Worm (Caenorhabditis elegans): Measurements from ENCODE around the gene K02D10.4.

Gene K02D10.4

DNA sequence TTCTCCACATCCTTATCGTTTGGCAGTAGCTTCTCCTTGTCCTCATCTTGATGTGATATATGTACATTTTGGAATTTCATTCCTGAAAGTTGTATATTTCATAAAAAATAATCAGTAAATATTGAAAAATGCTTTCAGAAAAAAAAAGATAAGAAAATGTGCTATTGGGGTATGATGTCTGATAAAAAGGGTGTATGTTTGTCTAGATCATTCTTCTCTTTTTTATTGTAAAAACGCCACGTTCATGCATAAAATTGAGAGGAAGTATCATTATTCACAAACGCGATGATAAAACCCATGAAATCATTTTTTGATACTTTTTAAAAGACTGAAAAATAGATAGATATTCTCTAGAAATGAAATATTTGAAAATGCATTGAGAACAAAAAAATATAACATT lies 31.2 kb downstream of the K02D10.4 start:
- no peak for TF ChIP-seq ceh-63 (GFP tag; optimal IDR thresholded peaks at IDR 0.05)
- TF ChIP-seq rnt-1 (tag; optimal IDR thresholded peaks at IDR 0.05), result no peak
- no peak for TF ChIP-seq fkh-8 (tag; optimal IDR thresholded peaks at IDR 0.05)
- TF ChIP-seq lin-14 (GFP tag; optimal IDR thresholded peaks at IDR 0.05), result peak; percentile 18
- no peak for TF ChIP-seq dpl-1 (GFP tag; optimal IDR thresholded peaks at IDR 0.05)
- peak; percentile 28 for TF ChIP-seq jun-1 (tag; optimal IDR thresholded peaks at IDR 0.05)
- TF ChIP-seq zip-4 (GFP tag; optimal IDR thresholded peaks at IDR 0.05), result no peak
- no peak for TF ChIP-seq C16A3.4 (tag; optimal IDR thresholded peaks at IDR 0.05)
- TF ChIP-seq irx-1 (tag; optimal IDR thresholded peaks at IDR 0.05), result no peak
- no peak for TF ChIP-seq nhr-71 (tag; optimal IDR thresholded peaks at IDR 0.05)
- TF ChIP-seq pag-3 (tag; optimal IDR thresholded peaks at IDR 0.05; ENCODE audit: borderline replicate concordance, insufficient read depth), result no peak
- TF ChIP-seq elt-2 (tag; optimal IDR thresholded peaks at IDR 0.05), result peak; percentile 85
- no peak for TF ChIP-seq unc-98 (GFP tag; IDR thresholded peaks at IDR 0.05)
- TF ChIP-seq pqm-1 (tag; optimal IDR thresholded peaks at IDR 0.05), result peak; percentile 68
- TF ChIP-seq nhr-77 (tag; optimal IDR thresholded peaks at IDR 0.05), result no peak
- no peak for TF ChIP-seq elt-3 (tag; optimal IDR thresholded peaks at IDR 0.05)

DNA sequence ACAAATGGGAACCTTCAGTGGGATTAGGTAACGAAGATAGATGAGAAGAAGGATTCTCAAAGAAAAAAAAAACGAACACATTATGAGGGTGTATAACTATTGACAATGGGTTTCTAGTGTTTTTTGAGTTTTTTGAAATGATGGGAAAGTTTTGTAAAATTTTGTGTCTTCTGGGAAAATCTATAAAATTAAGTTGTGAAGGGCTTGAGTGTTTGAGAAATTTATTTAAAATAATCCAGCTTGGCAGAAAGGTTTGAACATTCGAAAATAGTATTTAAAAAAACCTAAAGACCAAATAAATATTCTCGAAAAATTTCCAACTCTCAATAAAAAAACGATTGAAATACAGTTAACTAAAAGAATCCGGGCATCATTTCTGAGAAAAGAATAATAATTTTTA lies 34.6 kb downstream of the K02D10.4 start:
- no peak for TF ChIP-seq hpl-2 (GFP tag; optimal IDR thresholded peaks at IDR 0.05)
- no peak for TF ChIP-seq nhr-28 (tag; optimal IDR thresholded peaks at IDR 0.05)
- TF ChIP-seq C16A3.4 (tag; optimal IDR thresholded peaks at IDR 0.05), result no peak
- TF ChIP-seq tlp-1 (tag; optimal IDR thresholded peaks at IDR 0.05), result no peak
- no peak for TF ChIP-seq nhr-90 (tag; optimal IDR thresholded peaks at IDR 0.05; ENCODE audit: poor library complexity)
- no peak for TF ChIP-seq snpc-4 (tag; optimal IDR thresholded peaks at IDR 0.05)
- no peak for TF ChIP-seq Y116A8C.19 (tag; optimal IDR thresholded peaks at IDR 0.05; ENCODE audit: borderline replicate concordance)
- no peak for TF ChIP-seq lin-35 (GFP tag; optimal IDR thresholded peaks at IDR 0.05)
- no peak for TF ChIP-seq unc-130 (tag; optimal IDR thresholded peaks at IDR 0.05)
- no peak for TF ChIP-seq efl-3 (GFP tag; optimal IDR thresholded peaks at IDR 0.05)
- TF ChIP-seq nhr-84 (tag; optimal IDR thresholded peaks at IDR 0.05), result no peak
- no peak for TF ChIP-seq unc-86 (tag; optimal IDR thresholded peaks at IDR 0.05)
- TF ChIP-seq nhr-47 (tag; optimal IDR thresholded peaks at IDR 0.05), result no peak
- TF ChIP-seq rnt-1 (tag; optimal IDR thresholded peaks at IDR 0.05), result no peak
- no peak for TF ChIP-seq aha-1 (tag; optimal IDR thresholded peaks at IDR 0.05)

ce11 chrIII:8744765-8745164 lies 35.0 kb downstream of the K02D10.4 start:
- TF ChIP-seq nhr-47 (tag; optimal IDR thresholded peaks at IDR 0.05), result no peak
- TF ChIP-seq lin-14 (GFP tag; optimal IDR thresholded peaks at IDR 0.05), result peak; percentile 1
- no peak for TF ChIP-seq nhr-77 (tag; optimal IDR thresholded peaks at IDR 0.05)
- no peak for TF ChIP-seq unc-86 (tag; optimal IDR thresholded peaks at IDR 0.05)
- TF ChIP-seq aly-2 (tag; optimal IDR thresholded peaks at IDR 0.05), result no peak

- TF ChIP-seq egl-13 (tag; optimal IDR thresholded peaks at IDR 0.05) (no peak), lin-14 (GFP tag; optimal IDR thresholded peaks at IDR 0.05) (peak; percentile 16), vab-15 (tag; optimal IDR thresholded peaks at IDR 0.05) (no peak), ceh-82 (tag; optimal IDR thresholded peaks at IDR 0.05) (no peak), alr-1 (tag; optimal IDR thresholded peaks at IDR 0.05; ENCODE audit: borderline replicate concordance) (no peak), nhr-90 (tag; optimal IDR thresholded peaks at IDR 0.05; ENCODE audit: poor library complexity) (no peak), ceh-8 (GFP tag; optimal IDR thresholded peaks at IDR 0.05) (no peak), snu-23 (GFP tag; optimal IDR thresholded peaks at IDR 0.05) (no peak)
Observed at ce11 chrIII:8743796-8744404, 35.9 kb downstream of the K02D10.4 start, which contains the start of gene ZK370.6. Gene ZK370.6, minus strand, starts transcription at chrIII:8743846.
